Fruit fly (Drosophila melanogaster) whole organism, prepupa: ENCODE measurements around the gene CG2157.

Source experiments
- Blimp-1 ChIP-seq: fragments of 200-800 bp; sonication (Bioruptor generic); optimal IDR thresholded peaks from 3 replicates; lab custom pipeline; 2017; ENCODE audit warnings: missing biosample characterization, missing genetic modification characterization, mild to moderate bottlenecking, moderate library complexity, missing genetic modification reagents
- CG11902 ChIP-seq: fragments of 200-800 bp; sonication (Bioruptor generic); optimal IDR thresholded peaks from 3 replicates; lab custom pipeline; 2016; ENCODE audit warnings: missing biosample characterization, missing genetic modification characterization
- CG8119 ChIP-seq: fragments of 200-800 bp; sonication (Bioruptor generic); IDR thresholded peaks from 3 replicates; pipeline ENCODE4 v1.3.6; 2022; ENCODE audit warnings: missing biosample characterization, missing genetic modification characterization
- CG9139 ChIP-seq: fragments of 200-800 bp; sonication (Bioruptor generic); optimal IDR thresholded peaks from 3 replicates; lab custom pipeline; 2017; ENCODE audit warnings: missing biosample characterization, mild to moderate bottlenecking, missing genetic modification characterization
- Smox ChIP-seq: fragments of 200-800 bp; sonication (Bioruptor generic); optimal IDR thresholded peaks from 3 replicates; lab custom pipeline; 2016; ENCODE audit warnings: missing biosample characterization, missing genetic modification characterization
- Sox14 ChIP-seq: fragments of 200-800 bp; sonication (Bioruptor generic); optimal IDR thresholded peaks from 3 replicates; lab custom pipeline; 2016; ENCODE audit warnings: missing biosample characterization, missing genetic modification characterization
- Sox15 ChIP-seq: fragments of 200-800 bp; sonication (Bioruptor generic); optimal IDR thresholded peaks from 3 replicates; lab custom pipeline; 2016; ENCODE audit warnings: missing biosample characterization, missing genetic modification characterization
- dac ChIP-seq: fragments of 200-800 bp; sonication (Bioruptor generic); optimal IDR thresholded peaks from 2 replicates; lab custom pipeline; 2017; ENCODE audit warnings: missing biosample characterization, mild to moderate bottlenecking, missing genetic modification characterization
- dsx ChIP-seq: fragments of 200-800 bp; optimal IDR thresholded peaks from 3 replicates; lab custom pipeline; 2019; ENCODE audit warnings: missing biosample characterization, mild to moderate bottlenecking, missing genetic modification characterization, moderate library complexity; ENCODE audit not compliant: poor library complexity, severe bottlenecking
- net ChIP-seq: fragments of 200-800 bp; sonication (Bioruptor generic); optimal IDR thresholded peaks from 3 replicates; lab custom pipeline; 2016; ENCODE audit warnings: missing biosample characterization, missing genetic modification characterization
- spab ChIP-seq: fragments of 200-800 bp; sonication (Bioruptor generic); optimal IDR thresholded peaks from 2 replicates; lab custom pipeline; 2017; ENCODE audit warnings: missing biosample characterization, mild to moderate bottlenecking, missing genetic modification characterization, missing genetic modification reagents
- vri ChIP-seq: fragments of 200-800 bp; sonication (Bioruptor generic); optimal IDR thresholded peaks from 3 replicates; lab custom pipeline; 2016; ENCODE audit warnings: missing biosample characterization, mild to moderate bottlenecking, missing genetic modification characterization

DNA sequence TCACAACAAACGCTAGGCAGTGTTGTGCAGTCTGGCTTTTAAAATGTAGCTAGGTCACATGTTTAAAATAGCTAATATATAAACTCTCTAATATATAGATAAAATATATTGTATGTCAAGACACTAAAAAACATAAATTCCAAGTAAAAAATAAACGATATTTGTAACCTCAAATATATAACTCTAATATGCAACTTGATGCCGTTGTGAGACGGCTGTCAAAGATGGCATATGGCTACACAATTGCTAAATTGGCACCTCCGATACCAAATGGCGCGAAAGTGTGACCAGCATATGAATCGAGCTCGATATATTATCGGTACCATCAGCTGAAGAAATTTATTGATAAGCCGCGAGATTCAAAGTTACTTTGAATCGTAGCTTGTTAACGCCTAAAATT lies 30.1 kb downstream of the CG2157 start, which contains the start of gene CG1582:
- TF ChIP-seq vri (no peak), CG8119 (GFP tag; lab: Robert Waterston, UW) (no peak), CG11902 (GFP tag; lab: Kevin White, UChicago) (no peak), Sox15 (GFP tag; lab: Kevin White, UChicago) (no peak), net (GFP tag; lab: Kevin White, UChicago) (no peak), spab (no peak), Smox (GFP tag; lab: Kevin White, UChicago) (no peak), Sox14 (no peak), dsx (no peak), CG9139 (GFP tag; lab: Kevin White, UChicago) (no peak), Blimp-1 (GFP tag; lab: Kevin White, UChicago) (no peak), dac (no peak)
